Worm (Caenorhabditis elegans): Measurements from ENCODE around the gene ogt-1.

DNA sequence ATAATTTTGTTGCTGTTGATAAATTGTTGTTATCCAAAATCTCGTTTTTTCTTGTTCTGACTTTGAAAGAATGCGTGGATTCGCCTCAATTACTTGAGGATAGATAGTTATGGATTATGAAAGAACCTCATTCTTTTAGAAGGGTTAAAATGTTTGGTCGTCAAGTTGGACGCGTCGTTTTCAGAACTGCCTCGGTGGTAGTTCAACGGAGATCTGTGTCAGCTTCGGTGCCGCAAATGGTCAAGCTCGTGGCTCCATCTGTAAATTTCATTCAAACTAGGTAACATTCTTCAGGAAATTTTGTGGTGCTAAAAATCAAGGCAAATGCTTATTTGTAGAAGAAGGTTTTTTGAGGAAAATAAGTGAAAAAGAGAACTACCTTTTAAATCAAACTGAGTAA, 27.0 kb upstream of the ogt-1 start, which contains the start of gene ndab-2:
- no peak for TF ChIP-seq F37D6.2 (tag; optimal IDR thresholded peaks at IDR 0.05)
- TF ChIP-seq lsy-2 (tag; optimal IDR thresholded peaks at IDR 0.05) = peak in 1 of 2 experiments; percentile 14
- no peak for TF ChIP-seq madf-9 (GFP tag; conservative IDR thresholded peaks at IDR 0.05)
- TF ChIP-seq attf-4 (tag; optimal IDR thresholded peaks at IDR 0.05) = no peak
- TF ChIP-seq ces-1 (GFP tag; optimal IDR thresholded peaks at IDR 0.05) = no peak
